Worm (Caenorhabditis elegans) whole organism, late embryonic: ENCODE results near the gene rabr-4.

Experiments used
- C08G9.2 ChIP-seq: sonication (generic microtip); optimal IDR thresholded peaks from 2 replicates; lab custom pipeline; 2016; ENCODE audit warnings: mild to moderate bottlenecking, missing genetic modification characterization, moderate library complexity, missing compliant biosample characterization
- C38D4.7 ChIP-seq: fragments of 200-800 bp; sonication (Bioruptor generic); optimal IDR thresholded peaks from 2 replicates; lab custom pipeline; 2018; ENCODE audit warnings: mild to moderate bottlenecking, missing genetic modification characterization, moderate library complexity, missing compliant biosample characterization
- F13H6.1 ChIP-seq: sonication (generic microtip); optimal IDR thresholded peaks from 2 replicates; lab custom pipeline; 2016; ENCODE audit warnings: missing genetic modification characterization, missing compliant biosample characterization
- K02D7.2 ChIP-seq: sonication (generic microtip); optimal IDR thresholded peaks from 2 replicates; lab custom pipeline; 2017; ENCODE audit warnings: mild to moderate bottlenecking, missing genetic modification characterization, missing compliant biosample characterization
- K09A11.1 ChIP-seq: sonication (generic microtip); optimal IDR thresholded peaks from 2 replicates; lab custom pipeline; 2017; ENCODE audit warnings: antibody characterized with exemption, mild to moderate bottlenecking, missing genetic modification characterization, missing compliant biosample characterization; ENCODE audit not compliant: insufficient read depth
- T23F11.4 ChIP-seq: fragments of 200-800 bp; sonication (Bioruptor generic); optimal IDR thresholded peaks from 2 replicates; lab custom pipeline; 2018; ENCODE audit warnings: mild to moderate bottlenecking, missing genetic modification characterization, missing compliant biosample characterization
- Y22D7AL.16 ChIP-seq: sonication (generic microtip); optimal IDR thresholded peaks from 2 replicates; lab custom pipeline; 2016; ENCODE audit warnings: missing genetic modification characterization, missing compliant biosample characterization
- ama-1 ChIP-seq: fragments of 150-350 bp; optimal IDR thresholded peaks from 2 replicates; lab custom pipeline; 2014
- ceh-14 ChIP-seq: sonication (generic microtip); optimal IDR thresholded peaks from 2 replicates; lab custom pipeline; 2016; ENCODE audit warnings: missing genotype, missing genetic modification characterization, missing compliant biosample characterization
- ceh-24 ChIP-seq: sonication (generic microtip); optimal IDR thresholded peaks from 2 replicates; lab custom pipeline; 2016; ENCODE audit warnings: mild to moderate bottlenecking, missing genetic modification characterization, missing compliant biosample characterization
- ceh-30 ChIP-seq: fragments of 150-350 bp; optimal IDR thresholded peaks from 2 replicates; lab custom pipeline; 2014; ENCODE audit warnings: missing biosample characterization, missing genetic modification characterization
- ceh-45 ChIP-seq: fragments of 200-800 bp; sonication (Bioruptor generic); IDR thresholded peaks from 2 replicates; pipeline ENCODE4 v1.3.6; 2022; ENCODE audit warnings: missing genetic modification reagents, missing genetic modification characterization, missing compliant biosample characterization
- ceh-48 ChIP-seq: sonication (generic microtip); optimal IDR thresholded peaks from 2 replicates; lab custom pipeline; 2016; ENCODE audit warnings: missing genetic modification characterization, inconsistent platforms, missing compliant biosample characterization
- che-1 ChIP-seq: sonication (generic microtip); optimal IDR thresholded peaks from 2 replicates; lab custom pipeline; 2016; ENCODE audit warnings: mild to moderate bottlenecking, missing genetic modification characterization, missing compliant biosample characterization
- elt-4 ChIP-seq: sonication (generic microtip); optimal IDR thresholded peaks from 2 replicates; lab custom pipeline; 2016; ENCODE audit warnings: missing genetic modification characterization, missing compliant biosample characterization
- ets-4 ChIP-seq: sonication (generic microtip); optimal IDR thresholded peaks from 2 replicates; lab custom pipeline; 2016; ENCODE audit warnings: missing genetic modification characterization, missing compliant biosample characterization
- fax-1 ChIP-seq: sonication (generic microtip); optimal IDR thresholded peaks from 2 replicates; lab custom pipeline; 2016; ENCODE audit warnings: missing genotype, missing genetic modification characterization, missing compliant biosample characterization
- gmeb-2 ChIP-seq: sonication (generic microtip); optimal IDR thresholded peaks from 2 replicates; lab custom pipeline; 2016; ENCODE audit warnings: missing genetic modification characterization, inconsistent platforms, missing compliant biosample characterization
- hlh-15 ChIP-seq: sonication (generic microtip); optimal IDR thresholded peaks from 2 replicates; lab custom pipeline; 2016; ENCODE audit warnings: missing genetic modification characterization, missing compliant biosample characterization
- hlh-30 ChIP-seq: sonication (generic microtip); optimal IDR thresholded peaks from 2 replicates; lab custom pipeline; 2017; ENCODE audit warnings: antibody characterized with exemption, missing genetic modification characterization, missing compliant biosample characterization; ENCODE audit not compliant: insufficient read depth
- hlh-6 ChIP-seq: sonication (generic microtip); optimal IDR thresholded peaks from 2 replicates; lab custom pipeline; 2016; ENCODE audit warnings: missing genotype, missing genetic modification characterization, missing compliant biosample characterization
- hlh-8 ChIP-seq: sonication (generic microtip); optimal IDR thresholded peaks from 2 replicates; lab custom pipeline; 2016; ENCODE audit warnings: missing genotype, missing genetic modification characterization, missing compliant biosample characterization
- lim-6 ChIP-seq: sonication (generic microtip); optimal IDR thresholded peaks from 2 replicates; lab custom pipeline; 2016; ENCODE audit warnings: missing genetic modification characterization, missing compliant biosample characterization
- lin-11 ChIP-seq: fragments of 200-800 bp; sonication (Bioruptor generic); optimal IDR thresholded peaks from 2 replicates; lab custom pipeline; 2018; ENCODE audit warnings: mild to moderate bottlenecking, missing genetic modification characterization, missing compliant biosample characterization
- madf-2 ChIP-seq: sonication (generic microtip); optimal IDR thresholded peaks from 2 replicates; lab custom pipeline; 2017; ENCODE audit warnings: missing genetic modification characterization, missing compliant biosample characterization
- nhr-11 ChIP-seq: fragments of 150-350 bp; optimal IDR thresholded peaks from 2 replicates; lab custom pipeline; 2014; ENCODE audit warnings: missing biosample characterization, missing genetic modification characterization
- odd-2 ChIP-seq: sonication (generic microtip); optimal IDR thresholded peaks from 2 replicates; lab custom pipeline; 2017; ENCODE audit warnings: antibody characterized with exemption, mild to moderate bottlenecking, missing genetic modification characterization, missing compliant biosample characterization
- pax-1 ChIP-seq: fragments of 150-350 bp; optimal IDR thresholded peaks from 2 replicates; lab custom pipeline; 2014; ENCODE audit warnings: missing biosample characterization, missing genetic modification characterization
- pha-2 ChIP-seq: sonication (generic microtip); optimal IDR thresholded peaks from 2 replicates; lab custom pipeline; 2017; ENCODE audit warnings: mild to moderate bottlenecking, missing genetic modification characterization, missing compliant biosample characterization
- pha-4 ChIP-seq: fragments of 150-350 bp; optimal IDR thresholded peaks from 2 replicates; lab custom pipeline; 2018; ENCODE audit warnings: missing biosample characterization, missing genetic modification reagents, missing genetic modification characterization
- pqm-1 ChIP-seq: sonication (generic microtip); optimal IDR thresholded peaks from 2 replicates; lab custom pipeline; 2016; ENCODE audit warnings: missing genetic modification characterization, missing compliant biosample characterization
- pros-1 ChIP-seq: fragments of 150-350 bp; optimal IDR thresholded peaks from 2 replicates; lab custom pipeline; 2014; ENCODE audit warnings: missing biosample characterization, missing genetic modification reagents, missing genetic modification characterization
- ref-2 ChIP-seq: sonication (generic microtip); optimal IDR thresholded peaks from 2 replicates; lab custom pipeline; 2016; ENCODE audit warnings: missing genetic modification characterization, missing compliant biosample characterization
- rnt-1 ChIP-seq: sonication (generic microtip); optimal IDR thresholded peaks from 2 replicates; lab custom pipeline; 2016; ENCODE audit warnings: missing genetic modification characterization, missing compliant biosample characterization
- sdc-2 ChIP-seq: sonication (generic microtip); optimal IDR thresholded peaks from 2 replicates; lab custom pipeline; 2016; ENCODE audit warnings: missing genotype, missing genetic modification characterization, missing compliant biosample characterization
- sox-4 ChIP-seq: sonication (generic microtip); optimal IDR thresholded peaks from 2 replicates; lab custom pipeline; 2017; ENCODE audit warnings: mild to moderate bottlenecking, missing genetic modification characterization, inconsistent platforms, missing compliant biosample characterization
- tbx-2 ChIP-seq: sonication (generic microtip); optimal IDR thresholded peaks from 2 replicates; lab custom pipeline; 2016; ENCODE audit warnings: missing genetic modification characterization, missing compliant biosample characterization
- ttx-3 ChIP-seq: sonication (generic microtip); optimal IDR thresholded peaks from 2 replicates; lab custom pipeline; 2016; ENCODE audit warnings: missing genetic modification reagents, missing genetic modification characterization, missing compliant biosample characterization
- unc-55 ChIP-seq: sonication (generic microtip); optimal IDR thresholded peaks from 2 replicates; lab custom pipeline; 2017; ENCODE audit warnings: missing biosample characterization, missing genetic modification reagents, missing genetic modification characterization
- unc-86 ChIP-seq: sonication (generic microtip); optimal IDR thresholded peaks from 2 replicates; lab custom pipeline; 2016; ENCODE audit warnings: missing genetic modification characterization, missing compliant biosample characterization
- zip-5 ChIP-seq: sonication (generic microtip); optimal IDR thresholded peaks from 2 replicates; lab custom pipeline; 2016; ENCODE audit warnings: missing genetic modification characterization, missing compliant biosample characterization
- ztf-16 ChIP-seq: sonication (generic microtip); optimal IDR thresholded peaks from 2 replicates; lab custom pipeline; 2017; ENCODE audit warnings: missing genetic modification characterization, missing compliant biosample characterization

The rabr-4 gene

DNA sequence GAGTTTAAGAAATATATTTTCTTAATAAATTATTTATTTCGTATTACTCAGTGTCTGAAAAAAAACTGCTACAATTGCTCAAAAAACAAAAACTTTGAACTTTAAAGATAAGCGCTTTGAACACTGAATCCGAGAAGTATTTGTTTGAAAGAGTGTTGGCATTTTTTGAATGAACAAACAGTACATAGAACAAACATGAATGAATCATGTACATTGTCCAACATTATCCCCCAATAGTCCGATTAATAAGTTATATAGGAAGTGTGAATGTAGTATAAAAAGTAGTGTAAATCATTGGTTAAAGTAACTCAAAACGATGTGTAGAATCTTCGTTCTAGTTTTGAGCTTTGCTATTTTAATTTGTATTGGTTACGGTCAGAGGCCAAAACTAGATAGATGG is 7.0 kb downstream of the rabr-4 start, which contains the start of gene F11A5.17:
TSS of gene F11A5.17 (plus strand) at position 301 of the 400 bp plus-strand sequence.
- TF ChIP-seq hlh-15 (tag; lab: Kevin White, UChicago), result no peak
- no peak for TF ChIP-seq fax-1 (tag; lab: Kevin White, UChicago)
- no peak for TF ChIP-seq gmeb-2 (tag; lab: Kevin White, UChicago)
- no peak for TF ChIP-seq rnt-1 (tag; lab: Kevin White, UChicago)
- TF ChIP-seq ama-1 (lab: Kevin White, UChicago), result no peak
- no peak for TF ChIP-seq pha-2
- no peak for TF ChIP-seq Y22D7AL.16 (tag; lab: Kevin White, UChicago)
- no peak for TF ChIP-seq F13H6.1 (tag; lab: Kevin White, UChicago)
- no peak for TF ChIP-seq C08G9.2 (tag; lab: Kevin White, UChicago)
- TF ChIP-seq elt-4 (tag; lab: Kevin White, UChicago), result no peak
- no peak for TF ChIP-seq T23F11.4 (GFP tag; lab: Kevin White, UChicago)
- TF ChIP-seq ceh-14 (tag; lab: Kevin White, UChicago), result no peak
- TF ChIP-seq sdc-2 (tag; lab: Kevin White, UChicago), result no peak
- TF ChIP-seq pros-1 (tag; lab: Kevin White, UChicago), result no peak
- no peak for TF ChIP-seq unc-55 (GFP tag; lab: Kevin White, UChicago)
- no peak for TF ChIP-seq pax-1 (tag; lab: Kevin White, UChicago)
- TF ChIP-seq sox-4 (tag; lab: Kevin White, UChicago), result no peak
- TF ChIP-seq odd-2 (tag; lab: Kevin White, UChicago), result no peak

DNA sequence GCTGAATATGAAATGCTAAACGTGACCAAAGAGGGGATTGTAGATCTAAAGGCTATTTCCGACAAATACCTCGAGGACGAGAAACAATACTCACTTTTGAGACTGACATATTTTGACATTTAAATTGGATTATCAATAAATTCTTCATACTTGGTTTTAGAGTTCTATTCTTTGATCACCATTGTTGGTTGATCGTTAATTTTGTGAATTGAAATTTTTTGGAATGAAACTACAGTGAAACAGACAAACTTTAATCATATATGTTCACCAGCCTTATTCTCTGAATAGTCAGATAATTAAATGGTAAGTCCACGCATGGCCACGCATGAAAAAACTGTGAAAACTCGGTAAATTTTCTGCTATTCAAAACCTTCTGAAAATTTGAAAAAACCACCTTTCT is 7.9 kb downstream of the rabr-4 start, which contains the start of gene F11A5.18:
TSS of gene F11A5.18 (plus strand) at position 301 of the 400 bp plus-strand sequence.
- TF ChIP-seq K02D7.2 (tag; lab: Kevin White, UChicago), result no peak
- no peak for TF ChIP-seq lim-6
- no peak for TF ChIP-seq ceh-45
- no peak for TF ChIP-seq ceh-24
- TF ChIP-seq sdc-2 (tag; lab: Kevin White, UChicago), result no peak
- TF ChIP-seq hlh-8 (tag; lab: Kevin White, UChicago), result no peak
- TF ChIP-seq F13H6.1 (tag; lab: Kevin White, UChicago), result no peak
- TF ChIP-seq K09A11.1 (tag; lab: Kevin White, UChicago), result no peak
- no peak for TF ChIP-seq C38D4.7 (GFP tag; lab: Kevin White, UChicago)

DNA sequence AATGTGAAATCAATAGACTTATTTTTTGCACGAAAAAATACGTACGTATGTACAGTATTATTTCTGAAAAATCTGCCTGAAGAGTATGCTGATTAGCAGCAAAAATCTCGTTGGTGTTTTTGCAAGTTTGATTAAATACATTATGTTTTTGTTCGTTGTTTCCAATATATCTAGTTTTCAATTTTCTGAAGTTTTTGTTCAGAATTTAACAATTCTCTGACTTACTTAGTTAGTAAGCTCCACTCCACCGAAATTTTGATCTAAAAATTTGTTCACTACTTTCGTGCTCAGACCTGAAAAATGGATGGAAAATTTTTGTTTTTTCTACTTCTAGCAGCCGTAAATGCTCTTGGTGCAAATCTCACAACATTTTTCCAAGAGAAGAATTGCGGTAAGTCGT is 10.1 kb downstream of the rabr-4 start, which contains the start of gene irld-26:
TSS of gene irld-26 (plus strand) at position 301 of the 400 bp plus-strand sequence.
- no peak for TF ChIP-seq hlh-30 (tag; lab: Kevin White, UChicago)
- no peak for TF ChIP-seq nhr-11 (tag; lab: Kevin White, UChicago)
- TF ChIP-seq hlh-6 (tag; lab: Kevin White, UChicago), result no peak
- no peak for TF ChIP-seq ref-2 (tag; lab: Kevin White, UChicago)
- no peak for TF ChIP-seq unc-55 (GFP tag; lab: Kevin White, UChicago)
- TF ChIP-seq pha-2, result no peak

DNA sequence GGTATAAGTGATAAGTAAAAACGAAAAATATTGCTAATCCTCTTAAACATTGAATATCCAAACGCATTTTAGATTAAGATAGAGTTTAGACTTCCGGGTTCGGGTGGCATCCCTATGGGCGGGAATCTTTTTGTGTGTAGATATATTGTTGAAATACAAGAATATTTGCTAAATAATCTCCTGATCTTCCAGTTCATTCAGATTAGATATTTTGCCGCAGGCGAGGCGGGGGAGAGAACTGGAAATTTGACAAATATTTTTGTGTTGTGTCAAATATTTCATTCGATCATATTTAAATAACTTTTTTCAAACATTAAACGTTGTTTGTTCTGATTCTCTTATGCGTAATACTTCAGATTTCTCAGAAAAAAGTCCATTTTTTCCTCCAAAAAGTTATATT is 15.1 kb downstream of the rabr-4 start, which contains the start of gene oac-15:
TSS of gene oac-15 (minus strand) at position 101 of the 400 bp plus-strand sequence.
- TF ChIP-seq zip-5 (no peak), ttx-3 (tag; lab: Kevin White, UChicago) (no peak), ets-4 (tag; lab: Kevin White, UChicago) (no peak), lin-11 (tag; lab: Kevin White, UChicago) (no peak), elt-4 (tag; lab: Kevin White, UChicago) (no peak)

DNA sequence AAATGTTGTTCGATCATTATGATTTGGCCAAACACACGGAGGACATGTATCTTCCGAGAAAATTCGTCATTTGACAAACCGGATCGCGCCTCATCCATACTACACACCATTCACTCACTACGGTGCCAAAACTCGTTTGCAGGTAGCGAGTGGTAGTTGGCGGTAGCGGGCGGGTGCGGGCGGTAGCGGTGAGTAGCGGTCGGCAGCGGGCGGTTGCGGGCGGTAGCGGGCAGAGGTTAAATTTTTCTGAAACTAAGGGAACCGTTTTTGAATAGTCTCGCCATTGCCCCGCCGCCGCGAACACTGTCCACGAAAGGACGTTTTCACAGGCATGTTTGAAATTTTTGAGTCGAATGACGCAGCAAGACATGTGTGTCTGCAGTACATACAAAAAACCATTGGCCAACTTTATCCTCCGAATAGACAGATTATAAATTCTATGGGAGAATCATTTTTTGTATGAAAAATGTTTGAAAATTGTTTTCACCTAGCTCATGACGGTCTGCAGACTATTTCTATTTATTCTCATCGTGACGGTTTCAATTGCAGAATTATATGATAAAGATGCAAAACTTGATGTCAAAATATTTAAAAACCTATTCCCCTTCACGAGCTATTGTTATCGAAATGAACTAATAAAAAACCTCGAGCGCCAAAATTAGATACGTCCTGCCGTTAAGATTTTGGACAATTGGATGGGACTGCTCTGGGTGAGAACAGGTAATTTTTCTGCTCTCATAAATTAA is 15.7 kb downstream of the rabr-4 start, which contains the start of gene F11A5.16:
TSS of gene F11A5.16 (plus strand) at position 696 of the 746 bp plus-strand sequence.
- TF ChIP-seq ceh-48 (no peak), lim-6 (no peak), ztf-16 (tag; lab: Kevin White, UChicago) (no peak), sdc-2 (tag; lab: Kevin White, UChicago) (no peak), ref-2 (tag; lab: Kevin White, UChicago) (no peak), pha-4 (tag; lab: Kevin White, UChicago) (no peak), unc-86 (tag; lab: Kevin White, UChicago) (no peak), madf-2 (tag; lab: Kevin White, UChicago) (no peak), elt-4 (tag; lab: Kevin White, UChicago) (no peak), odd-2 (tag; lab: Kevin White, UChicago) (no peak), gmeb-2 (tag; lab: Kevin White, UChicago) (no peak), pax-1 (tag; lab: Kevin White, UChicago) (no peak), ceh-30 (no peak), tbx-2 (tag; lab: Kevin White, UChicago) (no peak), ets-4 (tag; lab: Kevin White, UChicago) (no peak), Y22D7AL.16 (tag; lab: Kevin White, UChicago) (no peak), pqm-1 (tag; lab: Kevin White, UChicago) (no peak), che-1 (tag; lab: Kevin White, UChicago) (no peak)
